Worm (Caenorhabditis elegans) whole organism, dauer: Measurements from ENCODE around the gene C16C8.8.
"Not testable (repeated sequence)": the region's sequence is repeated elsewhere in the genome, so short reads cannot be mapped to it uniquely, and the experiment has no call there.

Experiments
- unc-62 ChIP-seq: sonication (generic microtip); optimal IDR thresholded peaks from 2 replicates; lab custom pipeline; 2017; ENCODE audit warnings: missing biosample characterization, missing genetic modification reagents, missing genetic modification characterization

Gene C16C8.8

ce11 chrII:3463097-3463496, 1.6 kb upstream of the C16C8.8 start, which contains the start of gene C16C8.9:
C16C8.9 (minus strand) TSS chrII:3463197.
- TF ChIP-seq unc-62 (GFP tag; lab: Kevin White, UChicago): no peak

DNA sequence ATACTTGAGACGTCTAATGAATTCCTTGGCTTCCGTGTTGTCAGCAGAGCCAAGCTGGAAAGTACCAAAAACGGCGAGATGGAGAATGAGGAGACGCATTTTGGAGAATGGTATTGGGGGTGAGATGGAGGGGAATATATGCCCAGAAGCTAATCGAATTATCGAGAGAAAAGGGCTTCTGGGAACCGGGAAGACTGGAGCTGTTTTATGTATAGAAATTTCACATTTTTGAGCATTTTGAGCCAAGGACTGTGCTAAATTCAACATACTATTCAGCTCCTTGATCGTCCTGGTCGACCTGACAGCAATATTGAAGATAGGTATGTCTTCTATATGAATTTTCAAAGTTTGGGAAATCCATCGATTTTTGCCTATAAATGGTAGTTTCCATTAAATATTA, 1.4 kb downstream of the C16C8.8 start, which contains the start of gene C16C8.7:
C16C8.7 (minus strand) TSS at position 101 of the 400 bp plus-strand sequence.
- TF ChIP-seq unc-62 (GFP tag; lab: Kevin White, UChicago): no peak

DNA sequence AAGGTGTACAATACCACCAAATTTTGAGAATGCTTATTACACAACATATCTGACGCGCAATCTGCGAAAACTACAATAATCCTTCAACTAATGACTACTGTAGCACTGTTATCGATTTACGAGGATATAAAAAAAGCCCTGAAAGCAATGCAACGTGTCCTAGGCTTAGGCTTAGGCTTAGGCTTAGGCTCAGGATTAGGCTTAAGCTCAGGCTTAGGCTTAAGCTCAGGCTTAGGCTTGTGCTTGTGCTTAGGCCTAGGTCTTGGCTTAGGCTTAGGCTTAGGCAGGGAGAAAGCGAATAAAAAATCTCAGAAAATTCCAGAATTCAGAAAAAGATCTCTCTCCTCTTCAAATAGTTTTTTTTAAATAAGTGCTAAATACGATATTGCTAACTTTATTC, 2.3 kb downstream of the C16C8.8 start:
- TF ChIP-seq unc-62 (GFP tag; lab: Kevin White, UChicago): no peak

DNA sequence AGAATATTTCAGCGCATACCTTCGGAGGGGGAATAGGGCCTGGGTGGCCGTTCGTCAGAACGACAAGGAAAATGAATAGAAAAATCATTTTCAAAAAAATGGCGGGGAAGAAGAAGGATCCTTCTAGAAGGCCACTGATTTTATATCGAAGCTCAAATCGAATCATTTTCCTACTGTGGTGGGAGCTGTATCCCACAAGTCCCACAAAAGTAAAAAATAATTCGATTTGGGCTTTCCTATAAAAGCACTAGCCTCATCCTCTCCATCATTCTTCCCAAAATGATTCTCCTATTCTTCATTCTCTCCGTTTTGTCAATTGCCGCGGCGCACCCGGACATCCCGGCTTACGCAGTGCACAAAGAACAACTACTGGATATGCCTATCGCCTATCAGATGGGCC, 3.3 kb downstream of the C16C8.8 start, which contains the start of the genes C16C8.26 and C16C8.19:
C16C8.26 (minus strand) TSS at position 101 of the 400 bp plus-strand sequence.
C16C8.19 (plus strand) TSS at position 279 of the 400 bp plus-strand sequence.
- no peak for TF ChIP-seq unc-62 (GFP tag; lab: Kevin White, UChicago)

- TF ChIP-seq unc-62 (GFP tag; lab: Kevin White, UChicago): no peak
These were observed 8.0 kb downstream of the C16C8.8 start, which contains the start of gene C16C8.11 for ce11 chrII:3453521-3453920. C16C8.11 (plus strand) TSS chrII:3453708.

- no peak for TF ChIP-seq unc-62 (GFP tag; lab: Kevin White, UChicago)
These were observed 9.1 kb downstream of the C16C8.8 start, which contains the start of gene C16C8.12 for ce11 chrII:3452421-3452820. C16C8.12 (plus strand) TSS chrII:3452721.

DNA sequence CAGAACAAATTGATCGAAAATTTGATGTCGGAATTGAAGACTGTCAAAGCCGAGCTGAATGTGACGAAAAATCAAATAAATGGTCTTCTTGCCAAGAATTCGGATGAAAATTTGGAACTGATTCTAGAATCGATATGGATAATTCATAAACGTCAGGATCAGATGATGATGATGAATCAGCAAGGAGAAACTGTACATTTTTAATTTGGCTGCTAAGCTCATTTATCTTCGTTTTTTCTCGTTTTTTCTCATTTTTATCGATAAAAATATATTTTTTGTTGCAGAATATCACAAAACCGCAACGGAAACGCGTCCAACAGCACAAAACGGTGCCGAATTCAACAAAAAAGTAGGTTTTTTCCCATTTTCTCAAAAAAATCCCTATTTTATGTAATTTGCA, 12.0 kb downstream of the C16C8.8 start, which contains the start of gene C16C8.14:
C16C8.14 (plus strand) TSS at position 301 of the 400 bp plus-strand sequence.
- TF ChIP-seq unc-62 (GFP tag; lab: Kevin White, UChicago): not testable (repeated sequence)

DNA sequence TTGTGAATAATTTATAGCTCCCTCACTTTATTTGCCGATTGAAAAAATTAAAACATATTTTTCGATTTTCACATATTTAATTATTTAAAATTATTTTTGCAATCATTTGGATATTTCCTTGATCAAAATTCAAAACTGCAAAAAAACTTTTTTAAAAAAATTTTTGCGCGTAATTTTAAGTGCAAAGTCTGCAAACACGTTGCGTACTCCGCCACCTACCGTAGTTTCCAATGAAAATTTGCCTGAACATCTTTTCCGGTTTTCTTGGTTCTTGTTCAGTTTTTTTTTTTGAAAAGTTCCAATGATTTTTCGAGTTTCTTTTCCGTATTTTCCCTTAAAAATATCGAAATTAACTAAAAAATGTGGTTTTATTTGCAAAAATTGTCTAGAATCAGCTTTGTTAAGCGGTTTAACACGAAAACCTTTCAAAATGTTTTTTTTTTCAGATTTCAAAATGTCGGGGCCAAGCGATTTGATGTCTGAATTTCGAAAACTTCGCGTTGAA, 12.7 kb downstream of the C16C8.8 start, which contains the start of gene C16C8.25:
C16C8.25 (plus strand) TSS at position 455 of the 505 bp plus-strand sequence.
- no peak for TF ChIP-seq unc-62 (GFP tag; lab: Kevin White, UChicago)

- TF ChIP-seq unc-62 (GFP tag; lab: Kevin White, UChicago): no peak
These were observed 13.6 kb downstream of the C16C8.8 start, which contains the start of gene C16C8.21 for ce11 chrII:3447906-3448305. C16C8.21 (plus strand) TSS chrII:3448206.

DNA sequence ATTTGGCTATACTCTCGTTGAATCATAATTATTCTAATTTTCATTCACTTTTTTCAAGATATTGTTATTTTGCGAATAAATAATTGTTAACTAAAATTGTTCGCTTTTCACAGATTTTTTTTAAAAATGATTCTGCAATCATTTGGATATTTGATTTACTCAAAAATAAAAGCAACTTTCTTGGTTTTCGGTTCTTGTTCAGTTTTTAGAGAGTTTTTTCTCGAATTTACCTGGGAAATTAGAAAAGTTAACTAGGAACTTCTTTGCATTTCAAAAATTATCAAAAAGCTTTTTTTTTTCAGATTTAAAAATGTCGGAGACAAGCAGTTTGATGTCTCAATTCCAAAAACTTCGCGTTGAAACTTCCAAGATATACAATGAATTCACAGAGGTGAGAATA, 14.8 kb downstream of the C16C8.8 start, which contains the start of the genes C16C8.20 and gldi-6:
C16C8.20 (plus strand) TSS at position 301 of the 400 bp plus-strand sequence.
gldi-6 (plus strand) TSS at position 301 of the 400 bp plus-strand sequence.
- no peak for TF ChIP-seq unc-62 (GFP tag; lab: Kevin White, UChicago)

DNA sequence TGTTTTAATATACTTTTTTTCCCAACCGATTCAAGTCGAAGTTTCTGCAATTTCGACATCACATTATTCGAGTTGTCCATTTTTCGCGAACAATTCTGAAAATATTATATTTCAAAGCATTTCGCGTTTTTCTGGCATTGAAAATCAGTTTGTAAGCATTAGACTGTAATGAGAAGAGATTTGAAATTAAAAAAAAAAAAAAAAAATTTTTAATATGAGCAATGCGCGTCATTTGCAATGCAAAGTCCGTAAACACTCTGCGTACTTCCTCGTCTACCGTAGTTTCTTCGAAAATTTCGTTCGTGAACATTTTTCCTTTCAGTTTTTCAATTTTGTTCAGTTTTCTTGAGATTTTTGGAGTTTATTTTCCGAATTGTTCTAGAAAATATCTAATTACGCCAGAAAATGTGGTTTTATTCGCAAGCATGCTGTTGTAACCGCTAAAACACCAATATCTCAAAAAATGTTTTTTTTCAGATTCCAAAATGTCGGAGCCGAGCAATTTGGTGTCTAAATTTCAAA, 16.1 kb downstream of the C16C8.8 start, which contains the start of the genes C16C8.5 and C16C8.16:
C16C8.5 (minus strand) TSS at position 101 of the 522 bp plus-strand sequence.
C16C8.16 (plus strand) TSS at position 472 of the 522 bp plus-strand sequence.
- no peak for TF ChIP-seq unc-62 (GFP tag; lab: Kevin White, UChicago)

DNA sequence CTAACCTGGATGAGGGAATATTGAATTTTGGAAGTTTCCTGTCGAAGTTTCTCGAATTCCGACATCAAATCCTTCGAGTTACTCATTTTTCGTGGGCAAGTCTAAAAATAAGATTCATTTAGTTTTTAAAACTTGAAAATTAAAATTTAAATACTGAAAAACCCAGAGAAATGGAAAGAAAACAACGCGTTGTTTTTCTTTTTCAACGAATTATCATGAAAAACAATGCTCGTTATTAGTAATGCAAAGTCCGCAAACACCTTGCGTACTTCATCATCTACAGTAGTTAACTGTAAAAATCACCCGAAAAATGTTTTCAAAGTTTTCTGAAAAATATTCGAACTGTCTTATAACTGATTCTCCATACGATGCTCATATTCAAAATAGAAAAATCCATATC, 17.2 kb downstream of the C16C8.8 start, which contains the start of gene C16C8.4:
C16C8.4 (minus strand) TSS at position 101 of the 400 bp plus-strand sequence.
- TF ChIP-seq unc-62 (GFP tag; lab: Kevin White, UChicago): no peak

ce11 chrII:3443154-3443553, 18.3 kb downstream of the C16C8.8 start, which contains the start of gene C16C8.22:
C16C8.22 (minus strand) TSS chrII:3443254.
- TF ChIP-seq unc-62 (GFP tag; lab: Kevin White, UChicago): no peak

ce11 chrII:3441377-3441776, 20.1 kb downstream of the C16C8.8 start, which contains the start of gene C16C8.27:
C16C8.27 (plus strand) TSS chrII:3441677.
- TF ChIP-seq unc-62 (GFP tag; lab: Kevin White, UChicago): no peak

ce11 chrII:3440641-3440926, 20.9 kb downstream of the C16C8.8 start, which contains the start of gene C16C8.17:
C16C8.17 (plus strand) TSS chrII:3440827.
- TF ChIP-seq unc-62 (GFP tag; lab: Kevin White, UChicago): no peak
